Worm (Caenorhabditis elegans) whole organism, young adult: ENCODE data around the gene F10C2.5.

ENCODE experiments used
- B0019.2 ChIP-seq: fragments of 200-800 bp; sonication (Bioruptor generic); conservative IDR thresholded peaks from 2 replicates; pipeline ENCODE4 v1.3.6; 2022; ENCODE audit warnings: missing genetic modification reagents, missing genetic modification characterization, missing compliant biosample characterization
- B0035.1 ChIP-seq: sonication (generic microtip); optimal IDR thresholded peaks from 2 replicates; lab custom pipeline; 2016; ENCODE audit warnings: missing genetic modification characterization, mild to moderate bottlenecking, missing compliant biosample characterization, missing genotype, missing genetic modification reagents
- D2030.7 ChIP-seq: fragments of 200-800 bp; sonication (Bioruptor generic); IDR thresholded peaks from 2 replicates; pipeline ENCODE4 v1.3.6; 2022; ENCODE audit warnings: missing genetic modification reagents, missing genetic modification characterization, missing compliant biosample characterization
- F22D6.2 ChIP-seq: sonication (generic microtip); optimal IDR thresholded peaks from 2 replicates; lab custom pipeline; 2016; ENCODE audit warnings: mild to moderate bottlenecking, missing genetic modification characterization, missing compliant biosample characterization
- F23B12.7 ChIP-seq: sonication (generic microtip); optimal IDR thresholded peaks from 2 replicates; lab custom pipeline; 2017; ENCODE audit warnings: missing genetic modification characterization, mild to moderate bottlenecking, missing compliant biosample characterization, antibody characterized with exemption, moderate library complexity; ENCODE audit not compliant: insufficient read depth
- F39B2.1 ChIP-seq: fragments of 200-800 bp; sonication (Bioruptor generic); IDR thresholded peaks from 2 replicates; pipeline ENCODE4 v1.3.6; 2022; ENCODE audit warnings: missing genetic modification reagents, missing genetic modification characterization, missing compliant biosample characterization
- F49E8.2 ChIP-seq: sonication (generic microtip); optimal IDR thresholded peaks from 3 replicates; lab custom pipeline; 2017; ENCODE audit warnings: missing genetic modification characterization, mild to moderate bottlenecking, missing compliant biosample characterization, antibody characterized with exemption, moderate library complexity; ENCODE audit not compliant: insufficient read depth
- F57A8.1 ChIP-seq: fragments of 200-800 bp; sonication (Bioruptor generic); optimal IDR thresholded peaks from 2 replicates; lab custom pipeline; 2018; ENCODE audit warnings: mild to moderate bottlenecking, missing genetic modification characterization, moderate library complexity, missing compliant biosample characterization
- F57C9.4 ChIP-seq: sonication (generic microtip); optimal IDR thresholded peaks from 2 replicates; lab custom pipeline; 2017; ENCODE audit warnings: mild to moderate bottlenecking, missing genetic modification characterization, missing compliant biosample characterization
- K11D2.4 ChIP-seq: fragments of 200-800 bp; sonication (Bioruptor generic); IDR thresholded peaks from 2 replicates; pipeline ENCODE4 v1.3.6; 2022; ENCODE audit warnings: missing genetic modification reagents, missing genetic modification characterization, missing compliant biosample characterization
- T26A5.8 ChIP-seq: sonication (generic microtip); optimal IDR thresholded peaks from 2 replicates; lab custom pipeline; 2016; ENCODE audit warnings: missing genetic modification characterization, missing compliant biosample characterization
- akir-1 ChIP-seq: fragments of 200-800 bp; sonication (Bioruptor generic); optimal IDR thresholded peaks from 2 replicates; lab custom pipeline; 2018; ENCODE audit warnings: mild to moderate bottlenecking, missing genetic modification characterization, moderate library complexity, missing compliant biosample characterization
- athp-1 ChIP-seq: sonication (generic microtip); optimal IDR thresholded peaks from 2 replicates; lab custom pipeline; 2017; ENCODE audit warnings: mild to moderate bottlenecking, missing genetic modification characterization, missing compliant biosample characterization
- attf-5 ChIP-seq: fragments of 200-800 bp; sonication (Bioruptor generic); optimal IDR thresholded peaks from 2 replicates; lab custom pipeline; 2018; ENCODE audit warnings: mild to moderate bottlenecking, missing genetic modification characterization, missing compliant biosample characterization
- ceh-79 ChIP-seq: sonication (generic microtip); optimal IDR thresholded peaks from 2 replicates; lab custom pipeline; 2017; ENCODE audit warnings: mild to moderate bottlenecking, missing genetic modification characterization, missing compliant biosample characterization
- ceh-91 ChIP-seq: fragments of 200-800 bp; sonication (Bioruptor generic); IDR thresholded peaks from 2 replicates; pipeline ENCODE4 v1.3.6; 2022; ENCODE audit warnings: missing genetic modification reagents, missing genetic modification characterization, missing compliant biosample characterization
- dox-1 ChIP-seq: fragments of 200-800 bp; sonication (Bioruptor generic); IDR thresholded peaks from 2 replicates; pipeline ENCODE4 v1.3.6; 2022; ENCODE audit warnings: missing genetic modification reagents, missing genetic modification characterization, missing compliant biosample characterization
- dpff-1 ChIP-seq: sonication (generic microtip); optimal IDR thresholded peaks from 2 replicates; lab custom pipeline; 2017; ENCODE audit warnings: mild to moderate bottlenecking, missing genetic modification characterization, missing compliant biosample characterization
- dpl-1 ChIP-seq: fragments of 150-350 bp; optimal IDR thresholded peaks from 2 replicates; lab custom pipeline; 2014; ENCODE audit warnings: missing biosample characterization, missing genetic modification reagents, missing genetic modification characterization
- efl-1 ChIP-seq: fragments of 150-350 bp; optimal IDR thresholded peaks from 2 replicates; lab custom pipeline; 2014; ENCODE audit warnings: missing biosample characterization, missing genetic modification reagents, missing genetic modification characterization
- egl-44 ChIP-seq: fragments of 200-800 bp; sonication (Bioruptor generic); IDR thresholded peaks from 2 replicates; pipeline ENCODE4 v1.3.6; 2022; ENCODE audit warnings: missing genetic modification reagents, missing genetic modification characterization, missing compliant biosample characterization
- fkh-3 ChIP-seq: sonication (generic microtip); optimal IDR thresholded peaks from 2 replicates; lab custom pipeline; 2016; ENCODE audit warnings: mild to moderate bottlenecking, missing genetic modification characterization, missing compliant biosample characterization
- hmg-1.2 ChIP-seq: fragments of 200-800 bp; sonication (Bioruptor generic); IDR thresholded peaks from 2 replicates; pipeline ENCODE4 v1.3.6; 2022; ENCODE audit warnings: missing genetic modification reagents, missing genetic modification characterization, missing compliant biosample characterization
- lin-35 ChIP-seq, 3 experiments: fragments of 150-350 bp in 2 of 3; sonication (generic microtip) in 1 of 3; optimal IDR thresholded peaks; 2 replicates each; lab custom pipeline; 2014 to 2018; ENCODE audit warnings: missing biosample characterization in 3 of 3, missing genetic modification characterization in 3 of 3, missing genetic modification reagents in 3 of 3
- lin-54 ChIP-seq: fragments of 200-800 bp; sonication (Bioruptor generic); optimal IDR thresholded peaks from 2 replicates; lab custom pipeline; 2018; ENCODE audit warnings: mild to moderate bottlenecking, missing genetic modification characterization, missing compliant biosample characterization
- madf-3 ChIP-seq: fragments of 200-800 bp; sonication (Bioruptor generic); IDR thresholded peaks from 2 replicates; pipeline ENCODE4 v1.3.6; 2022; ENCODE audit warnings: missing genetic modification reagents, missing genetic modification characterization, missing compliant biosample characterization
- mcd-1 ChIP-seq: fragments of 200-800 bp; sonication (Bioruptor generic); IDR thresholded peaks from 2 replicates; pipeline ENCODE4 v1.3.6; 2022; ENCODE audit warnings: missing genetic modification reagents, missing genetic modification characterization, missing compliant biosample characterization
- nhr-80 ChIP-seq: sonication (generic microtip); optimal IDR thresholded peaks from 2 replicates; lab custom pipeline; 2016; ENCODE audit warnings: missing genetic modification characterization, missing compliant biosample characterization
- pbrm-1 ChIP-seq: fragments of 200-800 bp; sonication (Bioruptor generic); IDR thresholded peaks from 2 replicates; pipeline ENCODE4 v1.3.6; 2022; ENCODE audit warnings: missing genetic modification reagents, missing genetic modification characterization, missing compliant biosample characterization
- rcor-1 ChIP-seq: fragments of 200-800 bp; sonication (Bioruptor generic); IDR thresholded peaks from 2 replicates; pipeline ENCODE4 v1.3.6; 2022; ENCODE audit warnings: missing genetic modification reagents, missing genetic modification characterization, missing compliant biosample characterization
- repo-1 ChIP-seq: sonication (generic microtip); optimal IDR thresholded peaks from 2 replicates; lab custom pipeline; 2017; ENCODE audit warnings: mild to moderate bottlenecking, missing genetic modification characterization, missing compliant biosample characterization
- snpc-1.1 ChIP-seq: sonication (generic microtip); optimal IDR thresholded peaks from 2 replicates; lab custom pipeline; 2017; ENCODE audit warnings: missing genetic modification characterization, mild to moderate bottlenecking, missing compliant biosample characterization, antibody characterized with exemption, moderate library complexity, missing genotype, missing genetic modification reagents; ENCODE audit not compliant: insufficient read depth
- snpc-3.4 ChIP-seq: sonication (generic microtip); optimal IDR thresholded peaks from 2 replicates; lab custom pipeline; 2017; ENCODE audit warnings: missing genetic modification characterization, mild to moderate bottlenecking, missing compliant biosample characterization, antibody characterized with exemption, moderate library complexity, missing genotype, missing genetic modification reagents
- snpc-4 ChIP-seq, 5 experiments: fragments of 150-350 bp in 1 of 5; sonication (generic microtip) in 4 of 5; optimal IDR thresholded peaks; 2 replicates each; lab custom pipeline; 2014 to 2018; ENCODE audit warnings: missing genetic modification characterization in 5 of 5, missing biosample characterization in 3 of 5, antibody characterized with exemption in 2 of 5, mild to moderate bottlenecking in 2 of 5, missing compliant biosample characterization in 2 of 5, missing genotype in 2 of 5, moderate library complexity in 2 of 5, missing genetic modification reagents in 1 of 5
- somi-1 ChIP-seq: fragments of 200-800 bp; sonication (Bioruptor generic); optimal IDR thresholded peaks from 2 replicates; lab custom pipeline; 2018; ENCODE audit warnings: mild to moderate bottlenecking, missing genetic modification characterization, missing compliant biosample characterization
- tbp1 ChIP-seq: fragments of 200-800 bp; sonication (Bioruptor generic); optimal IDR thresholded peaks from 2 replicates; lab custom pipeline; 2018; ENCODE audit warnings: mild to moderate bottlenecking, missing genetic modification characterization, missing compliant biosample characterization
- unc-62 ChIP-seq: fragments of 150-350 bp; optimal IDR thresholded peaks from 2 replicates; lab custom pipeline; 2014; ENCODE audit warnings: missing biosample characterization, missing genetic modification reagents, missing genetic modification characterization
- zfh-2 ChIP-seq: fragments of 200-800 bp; sonication (Bioruptor generic); conservative IDR thresholded peaks from 2 replicates; pipeline ENCODE4 v1.3.6; 2022; ENCODE audit warnings: missing genetic modification reagents, missing genetic modification characterization, missing compliant biosample characterization
- ztf-6 ChIP-seq: fragments of 200-800 bp; sonication (Bioruptor generic); IDR thresholded peaks from 2 replicates; pipeline ENCODE4 v1.3.6; 2022; ENCODE audit warnings: missing genetic modification reagents, missing genetic modification characterization, missing compliant biosample characterization

The F10C2.5 gene

DNA sequence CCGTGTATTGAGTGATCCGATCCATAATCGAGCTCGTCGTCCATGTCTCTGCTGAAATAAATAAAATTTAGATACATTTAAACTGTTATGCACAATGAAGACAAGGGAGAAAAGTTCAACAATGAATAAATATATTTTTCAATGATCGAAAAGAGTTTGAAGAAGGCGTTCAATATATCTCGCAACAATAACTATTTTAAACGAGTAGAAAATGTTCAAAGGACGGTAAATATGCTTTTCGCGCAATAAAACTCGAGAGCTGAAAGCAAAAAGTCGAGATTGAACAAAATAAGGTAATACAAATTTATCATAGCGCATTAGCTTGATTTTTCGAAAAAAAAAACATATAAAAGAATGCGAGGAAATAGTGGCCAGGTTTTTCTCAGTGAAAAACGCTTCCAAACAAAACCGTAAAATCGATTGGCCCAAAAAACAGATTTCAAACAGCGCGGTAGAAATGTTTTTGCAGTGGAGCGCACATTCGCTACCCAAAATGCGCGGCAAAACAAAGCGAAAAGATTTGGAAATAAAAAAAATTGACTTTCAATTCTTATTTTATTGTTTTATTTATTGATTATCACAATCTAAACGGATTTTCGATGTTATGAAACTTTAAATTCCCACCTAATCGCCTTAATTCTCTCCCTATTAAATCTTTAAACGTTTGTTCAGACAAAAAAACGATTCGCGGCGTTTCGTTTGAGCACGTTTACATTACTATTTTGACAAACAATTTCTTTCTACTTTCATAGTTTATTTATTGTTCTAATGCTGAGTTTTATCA, 4.2 kb upstream of the F10C2.5 start, which contains the start of the genes kup-1 and F10C2.4 (continued):
- TF ChIP-seq athp-1, result peak; percentile 14
- TF ChIP-seq zfh-2 (GFP tag; lab: Robert Waterston, UW), result no peak
- no peak for TF ChIP-seq B0035.1 (tag; lab: Kevin White, UChicago)
- TF ChIP-seq mcd-1 (GFP tag; lab: Robert Waterston, UW), result peak; percentile 85
- TF ChIP-seq F49E8.2 (tag; lab: Kevin White, UChicago), result no peak
- peak; percentile 86 for TF ChIP-seq efl-1 (GFP tag; lab: Kevin White, UChicago)
- no peak for TF ChIP-seq snpc-1.1
- TF ChIP-seq dpff-1, result no peak
- peak; percentile 39 for TF ChIP-seq snpc-3.4 (tag; lab: Kevin White, UChicago)
- TF ChIP-seq ceh-91, result no peak
- TF ChIP-seq F57A8.1 (GFP tag; lab: Kevin White, UChicago), result no peak
- no peak for TF ChIP-seq fkh-3 (tag; lab: Kevin White, UChicago)
- TF ChIP-seq attf-5, result peak; percentile 86
- TF ChIP-seq rcor-1 (GFP tag; lab: Robert Waterston, UW), result no peak
- TF ChIP-seq unc-62 (GFP tag; lab: Kevin White, UChicago), result no peak
- no peak for TF ChIP-seq F22D6.2 (tag; lab: Kevin White, UChicago)
- no peak for TF ChIP-seq tbp1 (GFP tag; lab: Kevin White, UChicago)
- TF ChIP-seq ceh-79 (tag; lab: Kevin White, UChicago), result no peak
- TF ChIP-seq dpl-1 (GFP tag; lab: Kevin White, UChicago), result peak; percentile 81
- TF ChIP-seq egl-44, result no peak
- TF ChIP-seq pbrm-1, result no peak
- no peak for TF ChIP-seq D2030.7 (GFP tag; lab: Robert Waterston, UW)
- no peak for TF ChIP-seq ztf-6 (GFP tag; lab: Robert Waterston, UW)
- no peak for TF ChIP-seq repo-1 (tag; lab: Kevin White, UChicago)
- peak; percentile 44; the same call in 1 of the 2 replicates for TF ChIP-seq dox-1 (GFP tag; lab: Robert Waterston, UW)
- no peak for TF ChIP-seq nhr-80 (tag; lab: Kevin White, UChicago)
- TF ChIP-seq K11D2.4, result no peak
- TF ChIP-seq lin-54 (GFP tag; lab: Kevin White, UChicago), result peak; percentile 88
- peak in 1 of 3 experiments; percentile 55 for TF ChIP-seq lin-35 (GFP tag; optimal IDR thresholded peaks at IDR 0.05; lab: Kevin White, UChicago)
- TF ChIP-seq hmg-1.2 (GFP tag; lab: Robert Waterston, UW), result no peak

- TF ChIP-seq akir-1 (GFP tag; lab: Kevin White, UChicago) (no peak), somi-1 (GFP tag; lab: Kevin White, UChicago) (no peak), F57C9.4 (tag; lab: Kevin White, UChicago) (no peak), snpc-4 (GFP tag; optimal IDR thresholded peaks at IDR 0.05; lab: Kevin White, UChicago) (peak; percentile 78), snpc-4 (tag; optimal IDR thresholded peaks at IDR 0.05; lab: Kevin White, UChicago) (peak in 3 of 4 experiments; percentile 54 to 77 (median 69)), T26A5.8 (tag; lab: Kevin White, UChicago) (no peak), B0019.2 (GFP tag; lab: Robert Waterston, UW) (no peak), madf-3 (GFP tag; lab: Robert Waterston, UW) (no peak), efl-1 (GFP tag; lab: Kevin White, UChicago) (no peak), snpc-1.1 (peak; percentile 88), F23B12.7 (no peak), F39B2.1 (GFP tag; lab: Robert Waterston, UW) (no peak)
- TF ChIP-seq, all 124 proteins: peak for 2
Measured at ce11 chrV:12047735-12048134, 2.5 kb downstream of the F10C2.5 start.
